Fruit fly (Drosophila melanogaster) whole organism, embryonic: ENCODE data around the gene CG32271.

ENCODE experiments used
- B-H1 ChIP-seq: fragments of 200-800 bp; sonication (Bioruptor generic); IDR thresholded peaks from 3 replicates; pipeline ENCODE4 v1.3.6; 2022; ENCODE audit warnings: missing biosample characterization, missing genetic modification characterization
- CG10565 ChIP-seq: fragments of 200-800 bp; sonication (Bioruptor generic); optimal IDR thresholded peaks from 3 replicates; lab custom pipeline; 2016; ENCODE audit warnings: missing biosample characterization, mild to moderate bottlenecking, missing genetic modification characterization
- CG11247 ChIP-seq: fragments of 200-800 bp; sonication (Bioruptor generic); IDR thresholded peaks from 2 replicates; pipeline ENCODE4 v1.3.6; 2022; ENCODE audit warnings: missing biosample characterization, missing genetic modification characterization
- CG13624 ChIP-seq: fragments of 200-800 bp; sonication (Bioruptor generic); optimal IDR thresholded peaks from 2 replicates; lab custom pipeline; 2016; ENCODE audit warnings: missing biosample characterization, missing genetic modification characterization
- CG3163 ChIP-seq: fragments of 200-800 bp; sonication (Bioruptor generic); optimal IDR thresholded peaks from 3 replicates; lab custom pipeline; 2016; ENCODE audit warnings: missing biosample characterization, missing genetic modification characterization
- CG33213 ChIP-seq: fragments of 200-800 bp; sonication (Bioruptor generic); optimal IDR thresholded peaks from 3 replicates; lab custom pipeline; 2016; ENCODE audit warnings: missing biosample characterization, missing genetic modification characterization
- CG4617 ChIP-seq: fragments of 200-800 bp; sonication (Bioruptor generic); optimal IDR thresholded peaks from 3 replicates; lab custom pipeline; 2016; ENCODE audit warnings: missing biosample characterization, missing genetic modification characterization, borderline replicate concordance
- CG8359 ChIP-seq: fragments of 200-800 bp; sonication (Bioruptor generic); optimal IDR thresholded peaks from 2 replicates; lab custom pipeline; 2017; ENCODE audit warnings: missing biosample characterization, mild to moderate bottlenecking, missing genetic modification characterization, borderline replicate concordance
- CG8765 ChIP-seq: fragments of 200-800 bp; sonication (Bioruptor generic); IDR thresholded peaks from 2 replicates; pipeline ENCODE4 v1.3.6; 2022; ENCODE audit warnings: missing biosample characterization, missing genetic modification characterization
- CG9215 ChIP-seq: fragments of 200-800 bp; sonication (Bioruptor generic); IDR thresholded peaks from 2 replicates; pipeline ENCODE4 v1.3.6; 2022; ENCODE audit warnings: missing biosample characterization, missing genetic modification characterization
- Doc3 ChIP-seq: fragments of 200-800 bp; sonication (Bioruptor generic); IDR thresholded peaks from 3 replicates; pipeline ENCODE4 v1.3.6; 2022; ENCODE audit warnings: missing biosample characterization, missing genetic modification characterization; ENCODE audit not compliant: partially characterized antibody
- Drgx ChIP-seq: fragments of 200-800 bp; sonication (Bioruptor generic); IDR thresholded peaks from 2 replicates; pipeline ENCODE4 v1.3.6; 2022; ENCODE audit warnings: missing biosample characterization, missing genetic modification characterization
- Ets65A ChIP-seq: fragments of 200-800 bp; sonication (Bioruptor generic); peaks from one replicate; lab custom pipeline; 2016; ENCODE audit warnings: missing biosample characterization, missing genetic modification characterization
- Hr3 ChIP-seq: fragments of 200-800 bp; sonication (Bioruptor generic); optimal IDR thresholded peaks from 3 replicates; lab custom pipeline; 2016; ENCODE audit warnings: missing biosample characterization, missing genetic modification characterization
- Mad ChIP-seq: fragments of 200-800 bp; sonication (Bioruptor generic); optimal IDR thresholded peaks from 2 replicates; lab custom pipeline; 2016; ENCODE audit warnings: missing biosample characterization, missing genetic modification characterization
- Med ChIP-seq: fragments of 200-800 bp; sonication (Bioruptor generic); peaks from one replicate; lab custom pipeline; 2016; ENCODE audit warnings: missing biosample characterization, missing genetic modification characterization, mild to moderate bottlenecking, inconsistent platforms, moderate library complexity
- NC2α ChIP-seq: fragments of 200-800 bp; sonication (Bioruptor generic); optimal IDR thresholded peaks from 2 replicates; lab custom pipeline; 2016; ENCODE audit warnings: missing biosample characterization, missing genetic modification characterization
- NfI ChIP-seq: fragments of 200-800 bp; sonication (Bioruptor generic); optimal IDR thresholded peaks from 3 replicates; lab custom pipeline; 2018; ENCODE audit warnings: missing biosample characterization, mild to moderate bottlenecking, missing genetic modification characterization, moderate library complexity
- Sin3A ChIP-seq: fragments of >200 bp; optimal IDR thresholded peaks from 2 replicates; lab custom pipeline; 2018
- Trl ChIP-seq, 3 experiments: fragments of >200 bp in 2 of 3; fragments of 200-800 bp in 1 of 3; sonication (Bioruptor generic) in 1 of 3; optimal IDR thresholded peaks; 2 replicates in 1 of 3; 3 replicates in 2 of 3; lab custom pipeline; 2016 to 2017; ENCODE audit warnings: missing biosample characterization in 1 of 3, missing genetic modification characterization in 1 of 3
- bsh ChIP-seq, 2 experiments: fragments of 200-800 bp; sonication (Bioruptor generic); optimal IDR thresholded peaks; 2 replicates each; lab custom pipeline; 2017 to 2018; ENCODE audit warnings: mild to moderate bottlenecking in 2 of 2, missing biosample characterization in 2 of 2, missing genetic modification characterization in 2 of 2, moderate library complexity in 1 of 2
- chinmo ChIP-seq: fragments of 200-800 bp; sonication (Bioruptor generic); IDR thresholded peaks from 4 replicates; pipeline ENCODE4 v1.3.6; 2022; ENCODE audit warnings: missing biosample characterization, missing genetic modification characterization; ENCODE audit not compliant: partially characterized antibody
- corto ChIP-seq: fragments of 200-800 bp; sonication (Bioruptor generic); optimal IDR thresholded peaks from 2 replicates; lab custom pipeline; 2016; ENCODE audit warnings: missing biosample characterization, mild to moderate bottlenecking, missing genetic modification characterization, moderate library complexity
- crol ChIP-seq: fragments of 200-800 bp; sonication (Bioruptor generic); IDR thresholded peaks from 2 replicates; pipeline ENCODE4 v1.3.6; 2022; ENCODE audit warnings: missing biosample characterization, missing genetic modification characterization
- dpn ChIP-seq, 2 experiments: fragments of 200-800 bp; sonication (Bioruptor generic); optimal IDR thresholded peaks; 3 replicates each; lab custom pipeline; 2016; ENCODE audit warnings: missing biosample characterization in 2 of 2, missing genetic modification characterization in 2 of 2
- exex ChIP-seq: fragments of 200-800 bp; sonication (Bioruptor generic); optimal IDR thresholded peaks from 4 replicates; lab custom pipeline; 2018; ENCODE audit warnings: missing biosample characterization, mild to moderate bottlenecking, missing genetic modification characterization, moderate library complexity
- fd102C ChIP-seq: fragments of 200-800 bp; sonication (Bioruptor generic); optimal IDR thresholded peaks from 2 replicates; lab custom pipeline; 2018; ENCODE audit warnings: missing biosample characterization, mild to moderate bottlenecking, missing genetic modification characterization, moderate library complexity
- fd96Cb ChIP-seq: fragments of 200-800 bp; sonication (Bioruptor generic); optimal IDR thresholded peaks from 2 replicates; lab custom pipeline; 2018; ENCODE audit warnings: missing biosample characterization, mild to moderate bottlenecking, missing genetic modification characterization, moderate library complexity
- gsb ChIP-seq: fragments of 200-800 bp; sonication (Bioruptor generic); IDR thresholded peaks from 2 replicates; pipeline ENCODE4 v1.3.6; 2022; ENCODE audit warnings: missing biosample characterization, missing genetic modification characterization
- h ChIP-seq: fragments of >200 bp; optimal IDR thresholded peaks from 2 replicates; lab custom pipeline; 2017
- hth ChIP-seq: fragments of >200 bp; optimal IDR thresholded peaks from 2 replicates; lab custom pipeline; 2017; ENCODE audit warnings: inconsistent platforms
- lbe ChIP-seq: fragments of 200-800 bp; sonication (Bioruptor generic); optimal IDR thresholded peaks from 2 replicates; lab custom pipeline; 2016; ENCODE audit warnings: missing biosample characterization, mild to moderate bottlenecking, missing genetic modification characterization
- mam ChIP-seq: fragments of 200-800 bp; sonication (Bioruptor generic); optimal IDR thresholded peaks from 3 replicates; lab custom pipeline; 2016; ENCODE audit warnings: missing biosample characterization, missing genetic modification characterization
- nom ChIP-seq: fragments of 200-800 bp; sonication (Bioruptor generic); optimal IDR thresholded peaks from 2 replicates; lab custom pipeline; 2017; ENCODE audit warnings: missing biosample characterization, missing genetic modification characterization, mild to moderate bottlenecking, moderate library complexity, missing genetic modification reagents
- org-1 ChIP-seq: fragments of 200-800 bp; sonication (Bioruptor generic); optimal IDR thresholded peaks from 2 replicates; lab custom pipeline; 2017; ENCODE audit warnings: missing biosample characterization, missing genetic modification characterization
- p53 ChIP-seq: fragments of 200-800 bp; sonication (Bioruptor generic); optimal IDR thresholded peaks from 2 replicates; lab custom pipeline; 2016; ENCODE audit warnings: missing biosample characterization, missing genetic modification characterization
- prd ChIP-seq, 3 experiments: fragments of >200 bp in 2 of 3; fragments of 200-800 bp in 1 of 3; sonication (Bioruptor generic) in 1 of 3; optimal IDR thresholded peaks in 2 of 3; IDR thresholded peaks in 1 of 3; 2 replicates in 2 of 3; 3 replicates in 1 of 3; pipeline versions ENCODE4 v1.3.6 to Lab custom; 2017 to 2022; ENCODE audit warnings: missing biosample characterization in 1 of 3, missing genetic modification characterization in 1 of 3
- sqz ChIP-seq: fragments of 200-800 bp; sonication (Bioruptor generic); optimal IDR thresholded peaks from 3 replicates; lab custom pipeline; 2018; ENCODE audit warnings: missing biosample characterization, mild to moderate bottlenecking, missing genetic modification characterization

Gene CG32271

DNA sequence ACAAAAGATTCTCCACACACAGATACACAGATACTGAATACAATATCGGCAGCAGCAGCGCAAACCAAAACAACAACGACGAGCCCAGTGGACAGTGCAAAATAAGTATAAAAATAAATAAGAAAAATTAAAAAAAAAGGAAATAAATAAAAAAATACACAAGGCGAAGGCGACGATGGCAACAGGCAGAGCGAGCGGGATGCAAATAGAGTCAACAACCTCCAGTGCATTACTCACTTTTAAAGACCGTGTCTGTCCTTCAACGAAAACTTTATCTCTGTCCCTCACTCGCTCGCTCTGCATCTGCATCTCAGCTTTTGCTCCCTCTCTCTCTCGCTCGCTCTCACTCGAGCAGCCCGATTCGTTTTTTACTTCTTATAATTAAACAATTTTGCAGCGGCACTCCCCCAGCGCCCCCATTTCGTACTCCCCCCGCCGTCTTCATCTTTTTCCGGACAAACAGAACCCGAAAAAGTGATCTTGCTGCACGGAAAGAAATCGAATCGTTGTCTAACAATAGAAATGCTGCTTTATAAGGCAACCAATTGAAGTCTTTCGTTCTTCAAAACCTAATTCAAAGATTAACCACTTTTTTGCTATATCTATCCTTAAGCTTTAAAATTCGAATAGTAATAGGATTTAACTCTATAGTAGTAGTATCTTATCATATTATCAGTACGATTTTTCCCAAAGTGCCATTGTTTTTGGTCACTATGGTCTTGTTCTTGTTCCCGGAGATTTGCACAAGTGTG is 43.6 kb upstream of the CG32271 start:
- TF ChIP-seq chinmo (GFP tag; lab: Robert Waterston, UW) = 0 out of 4 replicates have a peak, but pooled peaks have one; percentile 38
- TF ChIP-seq Med (GFP tag; lab: Kevin White, UChicago) = peak; percentile 29
- TF ChIP-seq crol (GFP tag; lab: Robert Waterston, UW) = peak; percentile 43; the same call in 1 of the 2 replicates
- TF ChIP-seq gsb (GFP tag; lab: Robert Waterston, UW) = no peak
- peak; percentile 94 for TF ChIP-seq lbe (GFP tag; lab: Kevin White, UChicago)
- TF ChIP-seq nom (GFP tag; lab: Kevin White, UChicago) = peak; percentile 100
- TF ChIP-seq Trl (optimal IDR thresholded peaks at IDR 0.05; lab: Kevin White, UChicago) = peak in 1 of 2 experiments; percentile 7
- TF ChIP-seq Trl (GFP tag; optimal IDR thresholded peaks at IDR 0.05; lab: Kevin White, UChicago) = no peak
- peak; percentile 94 for TF ChIP-seq Drgx
- no peak for TF ChIP-seq dpn (GFP tag; optimal IDR thresholded peaks at IDR 0.05; lab: Kevin White, UChicago)
- TF ChIP-seq corto = peak; percentile 98
- no peak for TF ChIP-seq NfI (GFP tag; lab: Kevin White, UChicago)
- peak in 1 of 2 experiments; percentile 99 for TF ChIP-seq bsh (GFP tag; optimal IDR thresholded peaks at IDR 0.05; lab: Kevin White, UChicago)
- TF ChIP-seq CG9215 (GFP tag; lab: Robert Waterston, UW) = no peak

DNA sequence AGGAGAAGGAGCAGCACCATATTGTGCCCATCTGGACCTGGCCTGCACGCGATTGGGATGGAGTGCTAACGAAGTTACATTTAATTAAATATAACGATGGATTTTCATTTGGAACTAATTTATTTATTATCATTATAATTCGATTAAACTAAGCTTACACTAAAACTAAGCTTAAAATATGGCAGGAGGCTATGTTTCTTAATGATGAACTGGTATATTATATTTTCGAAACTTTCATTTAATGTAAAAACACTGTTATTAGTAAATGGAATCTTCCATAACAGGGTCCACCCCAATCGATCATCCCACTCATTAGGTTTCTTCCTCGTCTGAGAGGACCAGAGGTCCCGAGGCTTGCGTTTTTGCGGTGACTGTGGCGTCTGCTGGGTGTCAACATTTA is 42.2 kb upstream of the CG32271 start:
- TF ChIP-seq CG33213 (GFP tag; lab: Kevin White, UChicago) (no peak), B-H1 (GFP tag; lab: Robert Waterston, UW) (no peak), Hr3 (GFP tag; lab: Kevin White, UChicago) (no peak), lbe (GFP tag; lab: Kevin White, UChicago) (peak; percentile 51), Sin3A (lab: Kevin White, UChicago) (no peak), fd96Cb (tag; lab: Kevin White, UChicago) (no peak), p53 (GFP tag; lab: Kevin White, UChicago) (no peak), Drgx (0 out of 2 replicates have a peak, but pooled peaks have one; percentile 15), Ets65A (no peak), nom (GFP tag; lab: Kevin White, UChicago) (peak; percentile 94), hth (lab: Kevin White, UChicago) (no peak), sqz (no peak), Mad (GFP tag; lab: Kevin White, UChicago) (no peak), exex (tag; lab: Kevin White, UChicago) (no peak), CG11247 (no peak), corto (peak; percentile 22), prd (optimal IDR thresholded peaks at IDR 0.05; lab: Kevin White, UChicago) (no peak), prd (GFP tag; IDR thresholded peaks at IDR 0.05; lab: Robert Waterston, UW) (no peak), bsh (GFP tag; optimal IDR thresholded peaks at IDR 0.05; lab: Kevin White, UChicago) (peak in 1 of 2 experiments; percentile 64), CG8765 (GFP tag; lab: Robert Waterston, UW) (no peak), h (lab: Kevin White, UChicago) (no peak), mam (no peak)

DNA sequence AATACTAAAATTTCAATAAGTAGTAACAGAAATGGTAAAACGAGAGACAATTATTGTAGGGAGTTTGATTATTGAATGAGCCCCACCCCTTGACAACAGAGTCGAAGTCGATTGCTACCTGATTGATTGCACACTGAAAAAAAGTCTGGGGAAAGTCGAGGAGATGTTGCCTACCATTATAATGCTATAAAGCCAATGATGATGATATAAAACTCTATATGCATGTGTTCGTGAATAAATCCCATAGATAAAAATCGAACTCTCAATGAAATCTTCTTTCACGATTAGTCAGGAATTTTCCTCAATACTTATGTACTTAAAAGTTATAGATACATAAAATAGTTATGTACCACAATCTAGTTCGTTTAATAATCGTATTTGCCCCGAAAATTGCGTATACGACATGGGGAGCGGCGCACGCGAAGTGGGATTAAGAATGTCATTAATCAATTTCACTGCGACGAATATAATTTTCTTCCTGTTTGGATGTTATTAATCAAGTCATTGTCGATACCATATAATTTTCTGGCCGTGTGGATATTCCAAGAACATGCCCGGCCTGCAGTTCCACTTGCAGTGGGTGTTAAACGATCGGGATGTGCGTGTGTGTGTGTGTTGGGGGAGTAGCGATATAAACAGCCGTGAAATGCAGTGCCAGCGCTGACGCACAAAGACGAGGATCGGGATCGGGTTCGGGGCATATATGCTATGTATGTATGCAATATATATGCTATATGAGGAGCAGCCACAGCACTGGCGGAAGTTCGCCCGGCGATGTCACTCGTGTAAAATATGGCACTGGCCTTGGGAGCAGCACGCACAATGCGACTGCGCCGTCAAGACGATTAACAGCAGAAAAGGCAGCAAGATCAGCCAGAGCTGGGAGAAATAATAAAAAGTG is 41.5 kb upstream of the CG32271 start, which contains the start of gene CG12078:
Gene CG12078 (minus strand): TSS at position 51 of the 901 bp plus-strand sequence.
- TF ChIP-seq fd102C (no peak), CG4617 (GFP tag; lab: Kevin White, UChicago) (no peak), Ets65A (no peak), CG10565 (GFP tag; lab: Kevin White, UChicago) (no peak), org-1 (GFP tag; lab: Kevin White, UChicago) (no peak), CG3163 (GFP tag; lab: Kevin White, UChicago) (no peak), CG13624 (GFP tag; lab: Kevin White, UChicago) (no peak), Doc3 (GFP tag; lab: Robert Waterston, UW) (no peak), CG8359 (GFP tag; lab: Kevin White, UChicago) (no peak), NC2α (no peak)
- TF ChIP-seq, all 482 proteins: peak for 0
